Fruit fly (Drosophila melanogaster) whole organism: ENCODE data around the gene Exo84.

Source experiments
- CG8478 ChIP-seq: fragments of >200 bp; optimal IDR thresholded peaks from 2 replicates; lab custom pipeline; 2018; ENCODE audit warnings: inconsistent platforms
- Dll ChIP-seq: fragments of >200 bp; optimal IDR thresholded peaks from 2 replicates; lab custom pipeline; 2017
- EcR ChIP-seq, 2 experiments: fragments of >200 bp; optimal IDR thresholded peaks; 2 replicates each; lab custom pipeline; 2017; ENCODE audit warnings: missing biosample characterization in 2 of 2, missing genetic modification characterization in 2 of 2, missing genetic modification reagents in 2 of 2
- pan ChIP-seq: fragments of >200 bp; optimal IDR thresholded peaks from 2 replicates; lab custom pipeline; 2017
- psq ChIP-seq: fragments of >200 bp; optimal IDR thresholded peaks from 2 replicates; lab custom pipeline; 2017
- usp ChIP-seq: fragments of >200 bp; optimal IDR thresholded peaks from 2 replicates; lab custom pipeline; 2017; ENCODE audit warnings: missing biosample characterization, missing genetic modification characterization, mixed read lengths

DNA sequence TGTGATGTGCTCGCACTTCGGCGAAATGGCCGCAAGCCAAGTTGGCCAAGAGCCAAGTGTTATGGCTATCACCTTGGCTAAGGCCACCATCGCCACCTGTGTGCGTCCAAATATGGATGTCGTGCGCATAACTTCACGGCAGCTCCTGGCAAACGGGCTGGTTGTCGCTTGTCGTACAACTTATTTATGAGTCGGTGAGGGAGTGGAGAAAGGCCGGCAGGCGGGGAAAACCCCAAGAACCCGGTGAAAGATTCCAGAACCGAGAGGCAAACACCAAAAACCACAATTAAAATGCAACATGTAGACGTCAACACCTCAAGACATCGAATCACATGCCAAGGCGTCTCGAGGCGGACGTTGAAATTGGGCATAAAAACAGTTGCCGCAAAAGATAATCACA lies 39.8 kb downstream of the Exo84 start:
- no peak for TF ChIP-seq psq
- TF ChIP-seq CG8478 (lab: Kevin White, UChicago): no peak
- no peak for TF ChIP-seq usp (GFP tag; lab: Kevin White, UChicago)
- no peak for TF ChIP-seq Dll
- TF ChIP-seq pan: no peak
- no peak for TF ChIP-seq EcR (GFP tag; optimal IDR thresholded peaks at IDR 0.05; lab: Kevin White, UChicago)
